Fruit fly (Drosophila melanogaster) whole organism, pupa: ENCODE measurements around the gene Yp3.

Source experiments
- CG10348 ChIP-seq: fragments of 200-800 bp; sonication (Bioruptor generic); IDR thresholded peaks from 2 replicates; pipeline ENCODE4 v1.3.6; 2022; ENCODE audit warnings: missing biosample characterization, missing genetic modification characterization
- CG12605 ChIP-seq: fragments of 200-800 bp; sonication (Bioruptor generic); IDR thresholded peaks from 2 replicates; pipeline ENCODE4 v1.3.6; 2022; ENCODE audit warnings: missing biosample characterization, missing genetic modification characterization
- CG13204 ChIP-seq: fragments of 200-800 bp; sonication (Bioruptor generic); optimal IDR thresholded peaks from 2 replicates; lab custom pipeline; 2018; ENCODE audit warnings: missing biosample characterization, mild to moderate bottlenecking, missing genetic modification characterization, moderate library complexity
- CG14655 ChIP-seq: fragments of 200-800 bp; sonication (Bioruptor generic); optimal IDR thresholded peaks from 3 replicates; lab custom pipeline; 2017; ENCODE audit warnings: mild to moderate bottlenecking, missing biosample characterization, missing genetic modification reagents, missing genetic modification characterization
- CG15710 ChIP-seq: fragments of 200-800 bp; sonication (Bioruptor generic); optimal IDR thresholded peaks from 2 replicates; lab custom pipeline; 2018; ENCODE audit warnings: missing biosample characterization, mild to moderate bottlenecking, missing genetic modification characterization, moderate library complexity
- CG17806 ChIP-seq: fragments of 200-800 bp; sonication (Bioruptor generic); optimal IDR thresholded peaks from 2 replicates; lab custom pipeline; 2018; ENCODE audit warnings: missing biosample characterization, mild to moderate bottlenecking, missing genetic modification characterization, moderate library complexity
- CG32121 ChIP-seq: fragments of 200-800 bp; sonication (Bioruptor generic); IDR thresholded peaks from 2 replicates; pipeline ENCODE4 v1.3.6; 2022; ENCODE audit warnings: missing biosample characterization, missing genetic modification characterization
- CG34367 ChIP-seq: fragments of 200-800 bp; sonication (Bioruptor generic); optimal IDR thresholded peaks from 2 replicates; lab custom pipeline; 2018; ENCODE audit warnings: missing biosample characterization, mild to moderate bottlenecking, missing genetic modification characterization
- CG4496 ChIP-seq: fragments of 200-800 bp; sonication (Bioruptor generic); IDR thresholded peaks from 3 replicates; pipeline ENCODE4 v1.3.6; 2022; ENCODE audit warnings: missing biosample characterization, missing genetic modification characterization
- CG8159 ChIP-seq: fragments of 200-800 bp; sonication (Bioruptor generic); optimal IDR thresholded peaks from 3 replicates; lab custom pipeline; 2018; ENCODE audit warnings: missing biosample characterization, mild to moderate bottlenecking, missing genetic modification characterization, moderate library complexity
- CG8301 ChIP-seq: fragments of 200-800 bp; sonication (Bioruptor generic); optimal IDR thresholded peaks from 2 replicates; lab custom pipeline; 2018; ENCODE audit warnings: missing biosample characterization, mild to moderate bottlenecking, missing genetic modification characterization
- CG9948 ChIP-seq: fragments of 200-800 bp; sonication (Bioruptor generic); optimal IDR thresholded peaks from 2 replicates; lab custom pipeline; 2018; ENCODE audit warnings: missing biosample characterization, mild to moderate bottlenecking, missing genetic modification characterization, moderate library complexity
- D1 ChIP-seq: fragments of 200-800 bp; sonication (Bioruptor generic); optimal IDR thresholded peaks from 2 replicates; lab custom pipeline; 2018; ENCODE audit warnings: missing biosample characterization, mild to moderate bottlenecking, missing genetic modification characterization, moderate library complexity
- EcR ChIP-seq: fragments of 200-800 bp; sonication (Bioruptor generic); optimal IDR thresholded peaks from 3 replicates; lab custom pipeline; 2019; ENCODE audit warnings: missing biosample characterization, missing genetic modification characterization, mild to moderate bottlenecking, moderate library complexity, missing genetic modification reagents
- Ets98B ChIP-seq: fragments of 200-800 bp; sonication (Bioruptor generic); IDR thresholded peaks from 2 replicates; pipeline ENCODE4 v1.3.6; 2022; ENCODE audit warnings: missing biosample characterization, missing genetic modification characterization
- Pif1A ChIP-seq: fragments of 200-800 bp; sonication (Bioruptor generic); optimal IDR thresholded peaks from 3 replicates; lab custom pipeline; 2016; ENCODE audit warnings: missing biosample characterization, missing genetic modification characterization
- Pif1B ChIP-seq: fragments of 200-800 bp; sonication (Bioruptor generic); optimal IDR thresholded peaks from 3 replicates; lab custom pipeline; 2016; ENCODE audit warnings: missing biosample characterization, missing genetic modification characterization
- Snoo ChIP-seq: fragments of 200-800 bp; sonication (Bioruptor generic); optimal IDR thresholded peaks from 3 replicates; lab custom pipeline; 2017; ENCODE audit warnings: missing biosample characterization, mild to moderate bottlenecking, missing genetic modification characterization, inconsistent platforms
- fd96Ca ChIP-seq: fragments of 200-800 bp; sonication (Bioruptor generic); IDR thresholded peaks from 3 replicates; pipeline ENCODE4 v1.3.6; 2022; ENCODE audit warnings: missing biosample characterization, missing genetic modification characterization
- gl ChIP-seq: fragments of 200-800 bp; sonication (Bioruptor generic); optimal IDR thresholded peaks from 2 replicates; lab custom pipeline; 2018; ENCODE audit warnings: missing biosample characterization, mild to moderate bottlenecking, missing genetic modification characterization
- rn ChIP-seq: fragments of 200-800 bp; sonication (Bioruptor generic); IDR thresholded peaks from 2 replicates; pipeline ENCODE4 v1.3.6; 2022; ENCODE audit warnings: missing biosample characterization, missing genetic modification characterization

Yp3 gene

DNA sequence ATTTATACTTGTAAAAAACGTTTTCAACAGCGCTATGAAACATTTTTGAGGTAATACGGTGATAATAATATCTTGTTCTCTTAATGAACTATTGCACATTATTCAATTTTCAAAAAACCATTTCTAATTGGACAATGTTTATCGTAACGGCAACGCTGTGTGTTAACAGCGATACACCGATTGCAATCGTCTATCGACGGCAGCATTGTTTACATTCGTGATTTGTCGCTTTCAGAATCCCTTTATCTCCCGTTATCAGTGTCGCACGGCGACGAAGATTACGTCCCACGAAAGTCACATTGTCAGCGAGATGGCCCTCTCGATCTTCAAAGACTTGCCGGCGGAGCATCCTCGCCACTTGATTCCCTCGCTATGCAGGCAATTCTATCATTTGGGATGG, 21.4 kb upstream of the Yp3 start, which contains the start of gene CG11134:
TSS of gene CG11134 (plus strand) at position 4 of the 400 bp plus-strand sequence.
- TF ChIP-seq CG10348 (GFP tag; lab: Robert Waterston, UW) = no peak
- no peak for TF ChIP-seq CG8159
- TF ChIP-seq fd96Ca = no peak
- TF ChIP-seq CG15710 (tag; lab: Kevin White, UChicago) = no peak
- TF ChIP-seq EcR (GFP tag; lab: Kevin White, UChicago) = no peak

DNA sequence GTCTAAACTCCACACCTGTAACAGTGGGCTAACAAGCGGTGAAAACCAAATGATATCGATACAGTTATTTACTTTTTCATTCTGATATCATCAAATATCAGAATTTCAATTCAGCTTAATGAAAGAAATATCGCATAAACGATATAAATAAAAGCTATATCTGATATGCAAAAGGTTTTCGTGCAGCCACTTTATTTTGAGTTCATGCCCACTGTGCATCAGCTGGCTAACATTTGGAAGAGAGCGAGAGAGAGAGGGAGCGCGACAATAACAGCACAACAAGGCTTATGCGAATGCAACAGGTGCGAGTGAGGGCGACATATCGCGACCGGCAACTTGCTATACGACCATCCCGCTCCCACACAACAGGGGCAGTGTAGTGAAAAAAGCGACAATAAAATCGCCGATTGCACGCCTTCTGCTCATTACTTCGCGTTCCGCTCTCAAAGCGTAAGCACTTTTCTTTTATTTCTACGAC, 19.9 kb upstream of the Yp3 start, which contains the start of gene CG11151:
TSS of gene CG11151 (plus strand) at position 334 of the 478 bp plus-strand sequence.
- TF ChIP-seq CG4496 (GFP tag; lab: Robert Waterston, UW) = peak; percentile 98
- peak; percentile 96 for TF ChIP-seq Pif1B (GFP tag; lab: Kevin White, UChicago)
- TF ChIP-seq CG15710 (tag; lab: Kevin White, UChicago) = peak; percentile 96
- TF ChIP-seq CG17806 (tag; lab: Kevin White, UChicago) = peak; percentile 97
- peak; percentile 97 for TF ChIP-seq Snoo (tag; lab: Kevin White, UChicago)
- peak; percentile 94 for TF ChIP-seq CG12605 (GFP tag; lab: Robert Waterston, UW)
- peak; percentile 92 for TF ChIP-seq fd96Ca
- TF ChIP-seq CG8301 (tag; lab: Kevin White, UChicago) = peak; percentile 97
- peak; percentile 77 for TF ChIP-seq D1 (tag; lab: Kevin White, UChicago)
- peak; percentile 95 for TF ChIP-seq CG32121 (GFP tag; lab: Robert Waterston, UW)
- TF ChIP-seq CG10348 (GFP tag; lab: Robert Waterston, UW) = peak; percentile 81
- peak; percentile 96 for TF ChIP-seq CG8159
- TF ChIP-seq CG9948 (tag; lab: Kevin White, UChicago) = peak; percentile 97
- TF ChIP-seq rn (GFP tag; lab: Robert Waterston, UW) = peak; percentile 85
- peak; percentile 96 for TF ChIP-seq Ets98B (GFP tag; lab: Robert Waterston, UW)
- peak; percentile 95 for TF ChIP-seq gl (tag; lab: Kevin White, UChicago)
- peak; percentile 97 for TF ChIP-seq CG14655 (GFP tag; lab: Kevin White, UChicago)
- TF ChIP-seq CG13204 (GFP tag; lab: Kevin White, UChicago) = peak; percentile 92
- peak; percentile 98 for TF ChIP-seq CG34367 (tag; lab: Kevin White, UChicago)
- TF ChIP-seq EcR (GFP tag; lab: Kevin White, UChicago) = peak; percentile 35
- peak; percentile 97 for TF ChIP-seq Pif1A (GFP tag; lab: Kevin White, UChicago)

DNA sequence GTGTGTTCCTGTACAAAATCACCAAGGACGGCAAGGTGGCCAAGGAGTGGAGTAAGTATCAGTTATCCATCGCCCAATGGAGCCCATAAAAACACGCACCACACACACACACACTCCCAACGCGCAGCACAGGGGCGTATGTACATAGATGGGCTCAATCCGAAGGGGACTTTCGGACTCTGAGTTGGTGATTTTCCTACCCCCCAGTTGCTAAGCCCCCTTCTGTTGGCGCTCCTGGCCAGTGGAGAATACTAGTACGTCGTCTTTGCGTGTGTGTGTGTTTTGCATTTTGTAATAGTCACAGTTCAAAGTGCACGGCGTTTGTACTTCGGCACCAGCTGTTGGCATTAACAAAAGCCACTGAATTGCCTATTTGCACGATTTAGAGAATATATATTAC, 19.3 kb upstream of the Yp3 start:
- TF ChIP-seq CG12605 (GFP tag; lab: Robert Waterston, UW) = peak; percentile 73
- peak; percentile 77 for TF ChIP-seq CG17806 (tag; lab: Kevin White, UChicago)
- TF ChIP-seq CG34367 (tag; lab: Kevin White, UChicago) = peak; percentile 78
- TF ChIP-seq Pif1A (GFP tag; lab: Kevin White, UChicago) = peak; percentile 82
- TF ChIP-seq fd96Ca = peak; percentile 93
- peak; percentile 74 for TF ChIP-seq CG8159
- peak; percentile 80 for TF ChIP-seq CG8301 (tag; lab: Kevin White, UChicago)
- peak; percentile 76 for TF ChIP-seq rn (GFP tag; lab: Robert Waterston, UW)
- TF ChIP-seq Pif1B (GFP tag; lab: Kevin White, UChicago) = peak; percentile 84
- peak; percentile 55; the same call in 1 of the 2 replicates for TF ChIP-seq CG10348 (GFP tag; lab: Robert Waterston, UW)
- no peak for TF ChIP-seq EcR (GFP tag; lab: Kevin White, UChicago)
- TF ChIP-seq CG13204 (GFP tag; lab: Kevin White, UChicago) = peak; percentile 83
- TF ChIP-seq CG9948 (tag; lab: Kevin White, UChicago) = peak; percentile 69
- peak; percentile 80 for TF ChIP-seq gl (tag; lab: Kevin White, UChicago)
- TF ChIP-seq CG4496 (GFP tag; lab: Robert Waterston, UW) = peak; percentile 96
- peak; percentile 92 for TF ChIP-seq Ets98B (GFP tag; lab: Robert Waterston, UW)
- peak; percentile 79 for TF ChIP-seq CG14655 (GFP tag; lab: Kevin White, UChicago)
- peak; percentile 49 for TF ChIP-seq Snoo (tag; lab: Kevin White, UChicago)
- TF ChIP-seq CG32121 (GFP tag; lab: Robert Waterston, UW) = peak; percentile 76; the same call in 1 of the 2 replicates
- peak; percentile 78 for TF ChIP-seq CG15710 (tag; lab: Kevin White, UChicago)
- TF ChIP-seq D1 (tag; lab: Kevin White, UChicago) = peak; percentile 40

DNA sequence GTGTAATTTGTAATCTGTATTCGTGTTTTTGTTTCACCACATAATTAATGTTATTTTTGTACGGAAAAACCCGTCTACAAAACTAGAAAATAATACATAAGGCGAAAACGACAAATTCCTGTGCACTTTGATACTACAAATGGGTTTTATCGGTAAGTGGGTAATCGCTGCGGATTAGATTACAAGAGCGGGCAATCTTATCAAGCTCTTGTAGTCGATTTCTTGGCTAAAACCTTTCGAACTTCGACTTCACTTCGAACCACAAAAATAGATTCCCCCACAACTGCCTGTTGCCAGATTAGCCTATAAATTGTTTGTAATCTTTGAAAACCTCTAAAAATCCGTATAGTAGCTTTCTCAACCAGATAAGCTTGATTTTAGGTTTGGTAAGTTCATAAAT, 18.4 kb upstream of the Yp3 start:
- TF ChIP-seq CG13204 (GFP tag; lab: Kevin White, UChicago) = no peak
- no peak for TF ChIP-seq EcR (GFP tag; lab: Kevin White, UChicago)
- no peak for TF ChIP-seq CG4496 (GFP tag; lab: Robert Waterston, UW)
- no peak for TF ChIP-seq CG15710 (tag; lab: Kevin White, UChicago)
- no peak for TF ChIP-seq gl (tag; lab: Kevin White, UChicago)
- no peak for TF ChIP-seq Snoo (tag; lab: Kevin White, UChicago)
- TF ChIP-seq CG32121 (GFP tag; lab: Robert Waterston, UW) = no peak
- no peak for TF ChIP-seq Pif1B (GFP tag; lab: Kevin White, UChicago)
- TF ChIP-seq Ets98B (GFP tag; lab: Robert Waterston, UW) = no peak
- no peak for TF ChIP-seq rn (GFP tag; lab: Robert Waterston, UW)
- TF ChIP-seq CG8301 (tag; lab: Kevin White, UChicago) = no peak
- TF ChIP-seq CG14655 (GFP tag; lab: Kevin White, UChicago) = no peak
- TF ChIP-seq CG34367 (tag; lab: Kevin White, UChicago) = no peak
- TF ChIP-seq CG9948 (tag; lab: Kevin White, UChicago) = no peak
- no peak for TF ChIP-seq fd96Ca
- no peak for TF ChIP-seq CG12605 (GFP tag; lab: Robert Waterston, UW)
- TF ChIP-seq CG10348 (GFP tag; lab: Robert Waterston, UW) = no peak
- TF ChIP-seq CG17806 (tag; lab: Kevin White, UChicago) = no peak
- TF ChIP-seq D1 (tag; lab: Kevin White, UChicago) = no peak
- TF ChIP-seq, all 21 proteins: peak for 0

DNA sequence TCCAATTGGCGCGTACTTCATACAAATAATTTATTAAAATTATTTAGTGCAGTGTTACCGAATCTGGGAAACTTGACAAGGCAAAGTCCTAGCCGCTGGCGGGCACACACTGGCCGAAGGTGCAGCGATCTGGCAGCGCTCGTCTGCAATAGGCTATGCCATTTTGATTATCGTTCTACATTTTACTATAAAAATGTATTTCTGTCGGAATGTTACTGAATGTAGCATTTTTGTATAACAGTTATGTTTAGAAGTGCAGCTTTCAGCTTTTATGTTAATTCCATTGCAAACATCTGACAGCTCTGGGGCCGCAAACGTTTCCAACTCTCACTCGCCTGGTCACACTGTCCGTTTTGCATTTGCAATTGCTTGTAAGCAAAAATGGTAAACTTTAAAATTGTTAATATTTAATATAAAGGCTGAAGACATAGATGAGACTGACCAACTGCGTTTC, 14.7 kb upstream of the Yp3 start, which contains the start of gene Grip91:
TSS of gene Grip91 (minus strand) at position 85 of the 454 bp plus-strand sequence.
- TF ChIP-seq CG12605 (GFP tag; lab: Robert Waterston, UW) (no peak), rn (GFP tag; lab: Robert Waterston, UW) (no peak), CG14655 (GFP tag; lab: Kevin White, UChicago) (no peak), Pif1A (GFP tag; lab: Kevin White, UChicago) (no peak), Ets98B (GFP tag; lab: Robert Waterston, UW) (no peak), CG8159 (no peak), CG10348 (GFP tag; lab: Robert Waterston, UW) (no peak), Snoo (tag; lab: Kevin White, UChicago) (no peak)
